Worm (Caenorhabditis elegans) whole organism, L1 larva: ENCODE results near the gene R07B7.12.

ENCODE experiments used
- ceh-82 ChIP-seq, 3 experiments: fragments of 150-350 bp in 1 of 3; sonication (generic microtip) in 2 of 3; optimal IDR thresholded peaks; 2 replicates each; lab custom pipeline; 2014 to 2017; ENCODE audit warnings: missing biosample characterization in 3 of 3, missing genetic modification characterization in 3 of 3
- ces-1 ChIP-seq: fragments of 150-350 bp; optimal IDR thresholded peaks from 2 replicates; lab custom pipeline; 2014; ENCODE audit warnings: missing biosample characterization, missing genetic modification reagents, missing genetic modification characterization
- efl-3 ChIP-seq: fragments of 200-800 bp; sonication (Bioruptor generic); optimal IDR thresholded peaks from 2 replicates; lab custom pipeline; 2018; ENCODE audit warnings: mild to moderate bottlenecking, missing genetic modification characterization, missing compliant biosample characterization
- elt-3 ChIP-seq, 6 experiments: fragments of 150-350 bp in 1 of 6; sonication (generic microtip); optimal IDR thresholded peaks; 2 replicates each; lab custom pipeline; 2017 to 2018; ENCODE audit warnings: missing biosample characterization in 6 of 6, missing genetic modification characterization in 6 of 6, inconsistent platforms in 1 of 6
- ets-5 ChIP-seq: fragments of 200-800 bp; sonication (Bioruptor generic); IDR thresholded peaks from 2 replicates; pipeline ENCODE4 v1.3.6; 2022; ENCODE audit warnings: missing genetic modification characterization, missing compliant biosample characterization
- hlh-4 ChIP-seq: sonication (generic microtip); optimal IDR thresholded peaks from 2 replicates; lab custom pipeline; 2016; ENCODE audit warnings: mild to moderate bottlenecking, missing genetic modification characterization, missing compliant biosample characterization
- lin-15B ChIP-seq: fragments of 150-350 bp; sonication (generic microtip); optimal IDR thresholded peaks from 3 replicates; lab custom pipeline; 2014; ENCODE audit warnings: missing biosample characterization, missing genetic modification characterization
- lir-3 ChIP-seq: sonication (generic microtip); optimal IDR thresholded peaks from 2 replicates; lab custom pipeline; 2016; ENCODE audit warnings: mild to moderate bottlenecking, missing genetic modification characterization, moderate library complexity, missing compliant biosample characterization; ENCODE audit not compliant: poor library complexity
- mab-9 ChIP-seq: fragments of 200-800 bp; sonication (Bioruptor generic); IDR thresholded peaks from 2 replicates; pipeline ENCODE4 v1.3.6; 2022; ENCODE audit warnings: missing genetic modification reagents, missing genetic modification characterization, missing compliant biosample characterization
- nhr-47 ChIP-seq: sonication (generic microtip); optimal IDR thresholded peaks from 2 replicates; lab custom pipeline; 2016; ENCODE audit warnings: mild to moderate bottlenecking, missing genetic modification characterization, moderate library complexity, missing compliant biosample characterization
- nhr-90 ChIP-seq: sonication (generic microtip); optimal IDR thresholded peaks from 2 replicates; lab custom pipeline; 2016; ENCODE audit warnings: mild to moderate bottlenecking, missing genetic modification characterization, missing compliant biosample characterization; ENCODE audit not compliant: poor library complexity
- tbx-2 ChIP-seq: sonication (generic microtip); optimal IDR thresholded peaks from 2 replicates; lab custom pipeline; 2016; ENCODE audit warnings: missing genetic modification characterization, missing compliant biosample characterization
- unc-86 ChIP-seq: sonication (generic microtip); optimal IDR thresholded peaks from 2 replicates; lab custom pipeline; 2016; ENCODE audit warnings: missing genetic modification characterization, missing compliant biosample characterization

- TF ChIP-seq nhr-47 (no peak), elt-3 (tag; optimal IDR thresholded peaks at IDR 0.05; lab: Kevin White, UChicago) (no peak), lir-3 (tag; lab: Kevin White, UChicago) (no peak), ets-5 (GFP tag; lab: Robert Waterston, UW) (no peak), ceh-82 (tag; optimal IDR thresholded peaks at IDR 0.05; lab: Kevin White, UChicago) (no peak), ces-1 (GFP tag; lab: Kevin White, UChicago) (no peak), hlh-4 (tag; lab: Kevin White, UChicago) (no peak), efl-3 (GFP tag; lab: Kevin White, UChicago) (no peak), tbx-2 (tag; lab: Kevin White, UChicago) (no peak), nhr-90 (tag; lab: Kevin White, UChicago) (no peak), unc-86 (no peak), lin-15B (tag; lab: Kevin White, UChicago) (no peak), mab-9 (GFP tag; lab: Robert Waterston, UW) (no peak)
These were observed 49.1 kb downstream of the R07B7.12 start for ce11 chrV:12137942-12138341.
